Fruit fly (Drosophila melanogaster): Measurements from ENCODE around the gene Vps36.

Vps36 gene

dm6 chr3L:13476566-13477452 lies 36.1 kb downstream of the Vps36 start (continued):
- TF ChIP-seq Pdp1 (GFP tag; optimal IDR thresholded peaks at IDR 0.05) (peak; percentile 68 to 73), pum (GFP tag; optimal IDR thresholded peaks at IDR 0.05) (peak; percentile 38), Hand (GFP tag; optimal IDR thresholded peaks at IDR 0.05) (peak; percentile 66), pros (GFP tag; optimal IDR thresholded peaks at IDR 0.05) (peak; percentile 10), toy (GFP tag; IDR thresholded peaks at IDR 0.05) (peak; percentile 57; the same call in 1 of the 2 replicates), jumu (GFP tag; optimal IDR thresholded peaks at IDR 0.05) (peak; percentile 57), Ets65A (GFP tag) (peak; percentile 84), chinmo (GFP tag; IDR thresholded peaks at IDR 0.05; ENCODE audit: partially characterized antibody) (no peak), Hey (tag; optimal IDR thresholded peaks at IDR 0.05) (no peak), Chrac-16 (GFP tag; optimal IDR thresholded peaks at IDR 0.05) (peak; percentile 80), TFAM (GFP tag; optimal IDR thresholded peaks at IDR 0.05) (peak; percentile 54), CG31388 (GFP tag; optimal IDR thresholded peaks at IDR 0.05) (peak; percentile 69), CG6254 (GFP tag; optimal IDR thresholded peaks at IDR 0.05) (peak; percentile 82), onecut (GFP tag; IDR thresholded peaks at IDR 0.05) (peak; percentile 69), dysf (GFP tag; IDR thresholded peaks at IDR 0.05) (peak; percentile 94), CG11456 (GFP tag; IDR thresholded peaks at IDR 0.05) (peak; percentile 70; the same call in 2 of the 3 replicates), CG1602 (GFP tag; optimal IDR thresholded peaks at IDR 0.05) (peak; percentile 83), hkb (optimal IDR thresholded peaks at IDR 0.05) (no peak), hkb (GFP tag; IDR thresholded peaks at IDR 0.05) (peak; percentile 90), sens-2 (GFP tag; IDR thresholded peaks at IDR 0.05) (no peak; the same call in 1 of the 2 replicates), tin (GFP tag; optimal IDR thresholded peaks at IDR 0.05) (peak; percentile 87), Aef1 (GFP tag; IDR thresholded peaks at IDR 0.05) (peak; percentile 79), B-H1 (GFP tag; IDR thresholded peaks at IDR 0.05) (peak; percentile 78), Nf-YA (GFP tag; IDR thresholded peaks at IDR 0.05) (peak; percentile 68), CG9876 (GFP tag; optimal IDR thresholded peaks at IDR 0.05) (no peak), CG14860 (GFP tag; IDR thresholded peaks at IDR 0.05; ENCODE audit: partially characterized antibody) (no peak), CG8388 (GFP tag; optimal IDR thresholded peaks at IDR 0.05) (peak; percentile 90), Lhr (GFP tag; optimal IDR thresholded peaks at IDR 0.05) (peak; percentile 65), CG15696 (tag; optimal IDR thresholded peaks at IDR 0.05) (peak; percentile 39), CHES-1-like (GFP tag; optimal IDR thresholded peaks at IDR 0.05) (peak; percentile 11), CG12769 (tag; optimal IDR thresholded peaks at IDR 0.05) (peak; percentile 39), CG16779 (GFP tag; IDR thresholded peaks at IDR 0.05) (0 out of 2 replicates have a peak, but pooled peaks have one; percentile 17), CG43689 (GFP tag; IDR thresholded peaks at IDR 0.05) (peak; percentile 60), CG4424 (GFP tag; optimal IDR thresholded peaks at IDR 0.05) (peak; percentile 91), p53 (GFP tag; optimal IDR thresholded peaks at IDR 0.05) (no peak), CG13894 (tag; optimal IDR thresholded peaks at IDR 0.05) (no peak), CG9797 (GFP tag; optimal IDR thresholded peaks at IDR 0.05) (peak; percentile 7), chif (GFP tag; optimal IDR thresholded peaks at IDR 0.05) (peak; percentile 56 to 66), ro (GFP tag; IDR thresholded peaks at IDR 0.05) (no peak), Doc3 (GFP tag; IDR thresholded peaks at IDR 0.05; ENCODE audit: partially characterized antibody) (peak; percentile 66; the same call in 2 of the 3 replicates), H2.0 (GFP tag; IDR thresholded peaks at IDR 0.05) (peak; percentile 79), da (GFP tag; optimal IDR thresholded peaks at IDR 0.05) (peak; percentile 28), CG4282 (GFP tag; optimal IDR thresholded peaks at IDR 0.05) (peak; percentile 14), z (GFP tag; IDR thresholded peaks at IDR 0.05) (no peak), CG1233 (GFP tag; optimal IDR thresholded peaks at IDR 0.05) (peak; percentile 84), nom (GFP tag; optimal IDR thresholded peaks at IDR 0.05) (peak; percentile 45), Rx (GFP tag; IDR thresholded peaks at IDR 0.05) (peak; percentile 79), tup (GFP tag; optimal IDR thresholded peaks at IDR 0.05) (peak; percentile 63), trem (tag; optimal IDR thresholded peaks at IDR 0.05) (peak; percentile 79)

All from whole organism, embryonic.